Worm (Caenorhabditis elegans) whole organism, late embryonic: ENCODE measurements around the gene fbxb-75.

ENCODE experiments used
- F13H6.1 ChIP-seq: sonication (generic microtip); optimal IDR thresholded peaks from 2 replicates; lab custom pipeline; 2016; ENCODE audit warnings: missing genetic modification characterization, missing compliant biosample characterization
- K09A11.1 ChIP-seq: sonication (generic microtip); optimal IDR thresholded peaks from 2 replicates; lab custom pipeline; 2017; ENCODE audit warnings: antibody characterized with exemption, mild to moderate bottlenecking, missing genetic modification characterization, missing compliant biosample characterization; ENCODE audit not compliant: insufficient read depth
- Y22D7AL.16 ChIP-seq: sonication (generic microtip); optimal IDR thresholded peaks from 2 replicates; lab custom pipeline; 2016; ENCODE audit warnings: missing genetic modification characterization, missing compliant biosample characterization
- ahr-1 ChIP-seq: sonication (generic microtip); optimal IDR thresholded peaks from 2 replicates; lab custom pipeline; 2016; ENCODE audit warnings: missing genetic modification characterization, missing compliant biosample characterization
- ceh-14 ChIP-seq: sonication (generic microtip); optimal IDR thresholded peaks from 2 replicates; lab custom pipeline; 2016; ENCODE audit warnings: missing genotype, missing genetic modification characterization, missing compliant biosample characterization
- ceh-24 ChIP-seq: sonication (generic microtip); optimal IDR thresholded peaks from 2 replicates; lab custom pipeline; 2016; ENCODE audit warnings: mild to moderate bottlenecking, missing genetic modification characterization, missing compliant biosample characterization
- ceh-30 ChIP-seq: fragments of 150-350 bp; optimal IDR thresholded peaks from 2 replicates; lab custom pipeline; 2014; ENCODE audit warnings: missing biosample characterization, missing genetic modification characterization
- ceh-31 ChIP-seq: sonication (generic microtip); optimal IDR thresholded peaks from 2 replicates; lab custom pipeline; 2016; ENCODE audit warnings: missing genetic modification characterization, missing compliant biosample characterization
- ceh-34 ChIP-seq: sonication (generic microtip); optimal IDR thresholded peaks from 2 replicates; lab custom pipeline; 2016; ENCODE audit warnings: mild to moderate bottlenecking, missing genetic modification characterization, missing compliant biosample characterization
- ceh-48 ChIP-seq: sonication (generic microtip); optimal IDR thresholded peaks from 2 replicates; lab custom pipeline; 2016; ENCODE audit warnings: missing genetic modification characterization, inconsistent platforms, missing compliant biosample characterization
- ceh-6 ChIP-seq: fragments of 200-800 bp; sonication (Bioruptor generic); optimal IDR thresholded peaks from 2 replicates; lab custom pipeline; 2018; ENCODE audit warnings: mild to moderate bottlenecking, missing genetic modification characterization, missing compliant biosample characterization
- ceh-9 ChIP-seq: sonication (generic microtip); optimal IDR thresholded peaks from 2 replicates; lab custom pipeline; 2016; ENCODE audit warnings: mild to moderate bottlenecking, missing genetic modification characterization, inconsistent platforms, missing compliant biosample characterization
- dmd-4 ChIP-seq: sonication (generic microtip); optimal IDR thresholded peaks from 2 replicates; lab custom pipeline; 2016; ENCODE audit warnings: borderline replicate concordance, missing genetic modification characterization, missing compliant biosample characterization
- elt-2 ChIP-seq: sonication (generic microtip); optimal IDR thresholded peaks from 2 replicates; lab custom pipeline; 2016; ENCODE audit warnings: missing genetic modification reagents, missing genetic modification characterization, missing compliant biosample characterization
- elt-4 ChIP-seq: sonication (generic microtip); optimal IDR thresholded peaks from 2 replicates; lab custom pipeline; 2016; ENCODE audit warnings: missing genetic modification characterization, missing compliant biosample characterization
- ets-4 ChIP-seq: sonication (generic microtip); optimal IDR thresholded peaks from 2 replicates; lab custom pipeline; 2016; ENCODE audit warnings: missing genetic modification characterization, missing compliant biosample characterization
- fkh-10 ChIP-seq: fragments of 150-350 bp; optimal IDR thresholded peaks from 2 replicates; lab custom pipeline; 2014; ENCODE audit warnings: missing biosample characterization, missing genetic modification reagents, missing genetic modification characterization
- gmeb-2 ChIP-seq: sonication (generic microtip); optimal IDR thresholded peaks from 2 replicates; lab custom pipeline; 2016; ENCODE audit warnings: missing genetic modification characterization, inconsistent platforms, missing compliant biosample characterization
- hlh-15 ChIP-seq: sonication (generic microtip); optimal IDR thresholded peaks from 2 replicates; lab custom pipeline; 2016; ENCODE audit warnings: missing genetic modification characterization, missing compliant biosample characterization
- hlh-6 ChIP-seq: sonication (generic microtip); optimal IDR thresholded peaks from 2 replicates; lab custom pipeline; 2016; ENCODE audit warnings: missing genotype, missing genetic modification characterization, missing compliant biosample characterization
- madf-2 ChIP-seq: sonication (generic microtip); optimal IDR thresholded peaks from 2 replicates; lab custom pipeline; 2017; ENCODE audit warnings: missing genetic modification characterization, missing compliant biosample characterization
- nfya-1 ChIP-seq: sonication (generic microtip); optimal IDR thresholded peaks from 2 replicates; lab custom pipeline; 2017; ENCODE audit warnings: missing genetic modification characterization, mild to moderate bottlenecking, missing compliant biosample characterization, antibody characterized with exemption, moderate library complexity
- nhr-11 ChIP-seq: fragments of 150-350 bp; optimal IDR thresholded peaks from 2 replicates; lab custom pipeline; 2014; ENCODE audit warnings: missing biosample characterization, missing genetic modification characterization
- nhr-232 ChIP-seq: sonication (generic microtip); optimal IDR thresholded peaks from 2 replicates; lab custom pipeline; 2016; ENCODE audit warnings: missing genetic modification characterization, missing compliant biosample characterization
- pag-3 ChIP-seq: sonication (generic microtip); optimal IDR thresholded peaks from 2 replicates; lab custom pipeline; 2016; ENCODE audit warnings: missing compliant biosample characterization, missing genetic modification characterization, borderline replicate concordance
- pat-9 ChIP-seq: fragments of 200-800 bp; sonication (Bioruptor generic); optimal IDR thresholded peaks from 2 replicates; lab custom pipeline; 2018; ENCODE audit warnings: mild to moderate bottlenecking, missing genetic modification characterization, moderate library complexity, missing compliant biosample characterization
- pax-1 ChIP-seq: fragments of 150-350 bp; optimal IDR thresholded peaks from 2 replicates; lab custom pipeline; 2014; ENCODE audit warnings: missing biosample characterization, missing genetic modification characterization
- pha-2 ChIP-seq: sonication (generic microtip); optimal IDR thresholded peaks from 2 replicates; lab custom pipeline; 2017; ENCODE audit warnings: mild to moderate bottlenecking, missing genetic modification characterization, missing compliant biosample characterization
- pqm-1 ChIP-seq: sonication (generic microtip); optimal IDR thresholded peaks from 2 replicates; lab custom pipeline; 2016; ENCODE audit warnings: missing genetic modification characterization, missing compliant biosample characterization
- ref-2 ChIP-seq: sonication (generic microtip); optimal IDR thresholded peaks from 2 replicates; lab custom pipeline; 2016; ENCODE audit warnings: missing genetic modification characterization, missing compliant biosample characterization
- rnt-1 ChIP-seq: sonication (generic microtip); optimal IDR thresholded peaks from 2 replicates; lab custom pipeline; 2016; ENCODE audit warnings: missing genetic modification characterization, missing compliant biosample characterization
- sdc-2 ChIP-seq: sonication (generic microtip); optimal IDR thresholded peaks from 2 replicates; lab custom pipeline; 2016; ENCODE audit warnings: missing genotype, missing genetic modification characterization, missing compliant biosample characterization
- sox-4 ChIP-seq: sonication (generic microtip); optimal IDR thresholded peaks from 2 replicates; lab custom pipeline; 2017; ENCODE audit warnings: mild to moderate bottlenecking, missing genetic modification characterization, inconsistent platforms, missing compliant biosample characterization
- syd-9 ChIP-seq: sonication (generic microtip); optimal IDR thresholded peaks from 2 replicates; lab custom pipeline; 2016; ENCODE audit warnings: mild to moderate bottlenecking, missing genetic modification characterization, moderate library complexity, missing compliant biosample characterization
- tbx-2 ChIP-seq: sonication (generic microtip); optimal IDR thresholded peaks from 2 replicates; lab custom pipeline; 2016; ENCODE audit warnings: missing genetic modification characterization, missing compliant biosample characterization
- tbx-7 ChIP-seq: sonication (generic microtip); optimal IDR thresholded peaks from 2 replicates; lab custom pipeline; 2016; ENCODE audit warnings: missing genotype, missing genetic modification characterization, missing compliant biosample characterization
- unc-42 ChIP-seq: sonication (generic microtip); optimal IDR thresholded peaks from 2 replicates; lab custom pipeline; 2016; ENCODE audit warnings: missing genotype, missing genetic modification characterization, missing compliant biosample characterization

Gene fbxb-75

ce11 chrIV:4423885-4424284, 17.1 kb downstream of the fbxb-75 start:
- peak; percentile 99 for TF ChIP-seq nfya-1 (tag; lab: Kevin White, UChicago)
- TF ChIP-seq hlh-6 (tag; lab: Kevin White, UChicago): no peak

ce11 chrIV:4423026-4423425, 18.0 kb downstream of the fbxb-75 start:
- no peak for TF ChIP-seq ceh-6 (GFP tag; lab: Kevin White, UChicago)
- TF ChIP-seq ets-4 (tag; lab: Kevin White, UChicago): no peak
- no peak for TF ChIP-seq sdc-2 (tag; lab: Kevin White, UChicago)
- no peak for TF ChIP-seq dmd-4 (tag; lab: Kevin White, UChicago)
- no peak for TF ChIP-seq sox-4 (tag; lab: Kevin White, UChicago)
- TF ChIP-seq ahr-1: no peak
- TF ChIP-seq tbx-7 (tag; lab: Kevin White, UChicago): no peak
- no peak for TF ChIP-seq Y22D7AL.16 (tag; lab: Kevin White, UChicago)
- TF ChIP-seq ceh-48 (tag; lab: Kevin White, UChicago): no peak
- no peak for TF ChIP-seq pqm-1 (tag; lab: Kevin White, UChicago)
- no peak for TF ChIP-seq gmeb-2
- TF ChIP-seq ceh-30 (tag; lab: Kevin White, UChicago): no peak
- TF ChIP-seq ceh-9 (tag; lab: Kevin White, UChicago): no peak
- no peak for TF ChIP-seq madf-2 (tag; lab: Kevin White, UChicago)
- no peak for TF ChIP-seq pha-2 (tag; lab: Kevin White, UChicago)
- no peak for TF ChIP-seq pat-9 (tag; lab: Kevin White, UChicago)

- TF ChIP-seq K09A11.1 (tag; lab: Kevin White, UChicago): no peak
- TF ChIP-seq, all 69 proteins: peak for 0
Measured at ce11 chrIV:4422029-4422428, 18.9 kb downstream of the fbxb-75 start, which contains the start of gene clec-175. clec-175 (plus strand) TSS chrIV:4422329.

ce11 chrIV:4413114-4413513, 27.9 kb downstream of the fbxb-75 start:
- TF ChIP-seq ceh-24 (tag; lab: Kevin White, UChicago) (no peak), dmd-4 (tag; lab: Kevin White, UChicago) (no peak), unc-42 (tag; lab: Kevin White, UChicago) (no peak), tbx-2 (no peak), ref-2 (tag; lab: Kevin White, UChicago) (no peak), F13H6.1 (no peak), gmeb-2 (no peak), pqm-1 (tag; lab: Kevin White, UChicago) (no peak), pat-9 (tag; lab: Kevin White, UChicago) (no peak), elt-4 (tag; lab: Kevin White, UChicago) (no peak), ceh-30 (tag; lab: Kevin White, UChicago) (no peak), pag-3 (tag; lab: Kevin White, UChicago) (no peak), madf-2 (tag; lab: Kevin White, UChicago) (no peak), syd-9 (tag; lab: Kevin White, UChicago) (no peak)

ce11 chrIV:4411948-4412335, 29.0 kb downstream of the fbxb-75 start:
- TF ChIP-seq nhr-11 (tag; lab: Kevin White, UChicago) (no peak), elt-4 (tag; lab: Kevin White, UChicago) (no peak), hlh-6 (tag; lab: Kevin White, UChicago) (no peak), ceh-6 (GFP tag; lab: Kevin White, UChicago) (no peak), rnt-1 (tag; lab: Kevin White, UChicago) (no peak), ceh-31 (no peak), hlh-15 (tag; lab: Kevin White, UChicago) (no peak), Y22D7AL.16 (tag; lab: Kevin White, UChicago) (no peak), ceh-14 (tag; lab: Kevin White, UChicago) (no peak), nhr-232 (no peak), elt-2 (tag; lab: Kevin White, UChicago) (no peak), pha-2 (tag; lab: Kevin White, UChicago) (no peak), fkh-10 (GFP tag; lab: Kevin White, UChicago) (no peak), pax-1 (tag; lab: Kevin White, UChicago) (no peak), ceh-34 (tag; lab: Kevin White, UChicago) (no peak)
